Fruit fly (Drosophila melanogaster): ENCODE data around the gene CG12402.

CG12402 gene

dm6 chr3R:14125479-14126121 is 17.5 kb upstream of the CG12402 start, which contains the start of the genes 140up and Polr2B (continued):
- TF ChIP-seq knrl (GFP tag; IDR thresholded peaks at IDR 0.05; ENCODE audit: partially characterized antibody): no peak; the same call in 2 of the 3 replicates
- TF ChIP-seq lab (GFP tag; optimal IDR thresholded peaks at IDR 0.05): peak; percentile 95
- TF ChIP-seq CG31365 (tag; optimal IDR thresholded peaks at IDR 0.05): no peak
- TF ChIP-seq CG15514 (GFP tag; optimal IDR thresholded peaks at IDR 0.05): peak; percentile 82
- peak; percentile 9 for TF ChIP-seq CG9797 (GFP tag; optimal IDR thresholded peaks at IDR 0.05)
- peak; percentile 89 for TF ChIP-seq fd96Cb (tag; optimal IDR thresholded peaks at IDR 0.05)
- TF ChIP-seq CG8089 (GFP tag; optimal IDR thresholded peaks at IDR 0.05): peak; percentile 68
- TF ChIP-seq pnt (GFP tag; optimal IDR thresholded peaks at IDR 0.05): peak; percentile 81
- peak; percentile 60 to 76 for TF ChIP-seq chif (GFP tag; optimal IDR thresholded peaks at IDR 0.05)
- TF ChIP-seq kay (GFP tag; optimal IDR thresholded peaks at IDR 0.05): peak; percentile 87
- peak; percentile 81 for TF ChIP-seq seq (GFP tag; IDR thresholded peaks at IDR 0.05)
- peak; percentile 18 for TF ChIP-seq dm (GFP tag; optimal IDR thresholded peaks at IDR 0.05)
- peak; percentile 89 for TF ChIP-seq ttk (GFP tag; IDR thresholded peaks at IDR 0.05)
- peak; percentile 78 for TF ChIP-seq chn (GFP tag; optimal IDR thresholded peaks at IDR 0.05)
- no peak for TF ChIP-seq CG15479 (GFP tag; optimal IDR thresholded peaks at IDR 0.05)
- TF ChIP-seq CG34422 (GFP tag; IDR thresholded peaks at IDR 0.05): peak; percentile 97
- peak; percentile 90 for TF ChIP-seq CG14050 (GFP tag; IDR thresholded peaks at IDR 0.05)
- no peak for TF ChIP-seq zen2 (GFP tag; IDR thresholded peaks at IDR 0.05; ENCODE audit: partially characterized antibody)
- TF ChIP-seq CG5245 (GFP tag; optimal IDR thresholded peaks at IDR 0.05): peak; percentile 83
- TF ChIP-seq CG3281 (GFP tag; optimal IDR thresholded peaks at IDR 0.05): peak; percentile 92
- peak; percentile 95 for TF ChIP-seq PHDP (tag; optimal IDR thresholded peaks at IDR 0.05)
- TF ChIP-seq CG12942 (GFP tag; optimal IDR thresholded peaks at IDR 0.05): peak; percentile 94
- peak; percentile 70 for TF ChIP-seq Camta (GFP tag; optimal IDR thresholded peaks at IDR 0.05)
- peak; percentile 80 for TF ChIP-seq sqz (GFP tag; optimal IDR thresholded peaks at IDR 0.05)
- TF ChIP-seq Nf-YB (GFP tag; optimal IDR thresholded peaks at IDR 0.05): peak; percentile 70
- peak; percentile 92 for TF ChIP-seq CG1233 (GFP tag; optimal IDR thresholded peaks at IDR 0.05)
- TF ChIP-seq Fer1 (GFP tag; optimal IDR thresholded peaks at IDR 0.05): peak; percentile 90
- TF ChIP-seq Atf-2 (GFP tag; optimal IDR thresholded peaks at IDR 0.05): peak; percentile 36
- no peak for TF ChIP-seq fd64A (GFP tag; optimal IDR thresholded peaks at IDR 0.05)
- TF ChIP-seq Spps (tag; optimal IDR thresholded peaks at IDR 0.05): peak; percentile 84
- TF ChIP-seq E2f1 (GFP tag; IDR thresholded peaks at IDR 0.05): peak; percentile 93
- TF ChIP-seq klu (GFP tag; IDR thresholded peaks at IDR 0.05): peak; percentile 95
- TF ChIP-seq CG18599 (GFP tag; optimal IDR thresholded peaks at IDR 0.05): peak; percentile 95
- TF ChIP-seq CG5180 (GFP tag; optimal IDR thresholded peaks at IDR 0.05): peak; percentile 58
- peak; percentile 91 for TF ChIP-seq MESR4 (GFP tag; optimal IDR thresholded peaks at IDR 0.05)
- peak; percentile 89 for TF ChIP-seq ap (GFP tag; IDR thresholded peaks at IDR 0.05)
- TF ChIP-seq ind (GFP tag; optimal IDR thresholded peaks at IDR 0.05): peak; percentile 96
- no peak for TF ChIP-seq CG1832 (GFP tag; optimal IDR thresholded peaks at IDR 0.05)
- TF ChIP-seq H15 (GFP tag; IDR thresholded peaks at IDR 0.05): peak; percentile 86; the same call in 2 of the 3 replicates
- peak; percentile 87 for TF ChIP-seq H2.0 (GFP tag; IDR thresholded peaks at IDR 0.05)
- peak; percentile 97 for TF ChIP-seq slbo (GFP tag; IDR thresholded peaks at IDR 0.05)
- no peak for TF ChIP-seq br (optimal IDR thresholded peaks at IDR 0.05)
- peak; percentile 74 for TF ChIP-seq schlank (tag; optimal IDR thresholded peaks at IDR 0.05)
- TF ChIP-seq CG11723 (GFP tag; optimal IDR thresholded peaks at IDR 0.05): peak; percentile 85
- no peak for TF ChIP-seq luna (GFP tag; optimal IDR thresholded peaks at IDR 0.05)
- TF ChIP-seq grau (tag; optimal IDR thresholded peaks at IDR 0.05): peak; percentile 94
- peak; percentile 80 for TF ChIP-seq CG13624 (GFP tag; optimal IDR thresholded peaks at IDR 0.05)
- peak; percentile 50 for TF ChIP-seq CG3838 (GFP tag; optimal IDR thresholded peaks at IDR 0.05)
- peak; percentile 92; the same call in 2 of the 3 replicates for TF ChIP-seq ken (GFP tag; IDR thresholded peaks at IDR 0.05)
- peak; percentile 80 for TF ChIP-seq Ravus (GFP tag; IDR thresholded peaks at IDR 0.05)
